Fruit fly (Drosophila melanogaster) whole organism, embryonic: ENCODE results near the gene MAGE.

Experiments
- Atf6 ChIP-seq: fragments of 200-800 bp; sonication (Bioruptor generic); IDR thresholded peaks from 2 replicates; pipeline ENCODE4 v1.3.6; 2022; ENCODE audit warnings: missing biosample characterization, missing genetic modification characterization
- CG11504 ChIP-seq: fragments of 200-800 bp; sonication (Bioruptor generic); optimal IDR thresholded peaks from 3 replicates; lab custom pipeline; 2019; ENCODE audit warnings: missing biosample characterization, mild to moderate bottlenecking, missing genetic modification characterization, moderate library complexity
- CG11695 ChIP-seq: fragments of 200-800 bp; sonication (Bioruptor generic); IDR thresholded peaks from 3 replicates; pipeline ENCODE4 v1.3.6; 2022; ENCODE audit warnings: missing biosample characterization, missing genetic modification characterization
- CG12391 ChIP-seq: fragments of 200-800 bp; sonication (Bioruptor generic); optimal IDR thresholded peaks from 3 replicates; lab custom pipeline; 2018; ENCODE audit warnings: missing biosample characterization, mild to moderate bottlenecking, missing genetic modification characterization, moderate library complexity
- CG14965 ChIP-seq: fragments of 200-800 bp; sonication (Bioruptor generic); optimal IDR thresholded peaks from 2 replicates; lab custom pipeline; 2016; ENCODE audit warnings: missing biosample characterization, missing genetic modification characterization, borderline replicate concordance
- CG1603 ChIP-seq: fragments of 200-800 bp; sonication (Bioruptor generic); optimal IDR thresholded peaks from 2 replicates; lab custom pipeline; 2019; ENCODE audit warnings: missing biosample characterization, mild to moderate bottlenecking, missing genetic modification characterization, moderate library complexity
- CG17361 ChIP-seq: fragments of 200-800 bp; sonication (Bioruptor generic); IDR thresholded peaks from 3 replicates; pipeline ENCODE4 v1.3.6; 2022; ENCODE audit warnings: missing biosample characterization, missing genetic modification characterization
- CG17612 ChIP-seq: fragments of 200-800 bp; sonication (Bioruptor generic); IDR thresholded peaks from 2 replicates; pipeline ENCODE4 v1.3.6; 2022; ENCODE audit warnings: missing biosample characterization, missing genetic modification characterization
- CG17802 ChIP-seq: fragments of 200-800 bp; sonication (Bioruptor generic); optimal IDR thresholded peaks from 2 replicates; lab custom pipeline; 2018; ENCODE audit warnings: missing biosample characterization, mild to moderate bottlenecking, missing genetic modification characterization, moderate library complexity
- CG18619 ChIP-seq: fragments of 200-800 bp; sonication (Bioruptor generic); optimal IDR thresholded peaks from 3 replicates; lab custom pipeline; 2017; ENCODE audit warnings: missing biosample characterization, mild to moderate bottlenecking, missing genetic modification characterization
- CG2889 ChIP-seq: fragments of 200-800 bp; sonication (Bioruptor generic); IDR thresholded peaks from 3 replicates; pipeline ENCODE4 v1.3.6; 2022; ENCODE audit warnings: missing biosample characterization, missing genetic modification characterization
- CG3407 ChIP-seq: fragments of 200-800 bp; sonication (Bioruptor generic); optimal IDR thresholded peaks from 2 replicates; lab custom pipeline; 2018; ENCODE audit warnings: missing biosample characterization, mild to moderate bottlenecking, missing genetic modification characterization
- CG34224 ChIP-seq: fragments of 200-800 bp; sonication (Bioruptor generic); IDR thresholded peaks from 3 replicates; pipeline ENCODE4 v1.3.6; 2022; ENCODE audit warnings: missing biosample characterization, missing genetic modification characterization; ENCODE audit not compliant: partially characterized antibody
- CG3995 ChIP-seq: fragments of 200-800 bp; sonication (Bioruptor generic); optimal IDR thresholded peaks from 3 replicates; lab custom pipeline; 2016; ENCODE audit warnings: missing biosample characterization, missing genetic modification characterization
- CG4328 ChIP-seq: fragments of 200-800 bp; sonication (Bioruptor generic); optimal IDR thresholded peaks from 3 replicates; lab custom pipeline; 2017; ENCODE audit warnings: missing biosample characterization, missing genetic modification reagents, missing genetic modification characterization
- CG4360 ChIP-seq: fragments of 200-800 bp; sonication (Bioruptor generic); IDR thresholded peaks from 2 replicates; pipeline ENCODE4 v1.3.6; 2022; ENCODE audit warnings: missing biosample characterization, missing genetic modification characterization
- CG5245 ChIP-seq: fragments of 200-800 bp; sonication (Bioruptor generic); optimal IDR thresholded peaks from 3 replicates; lab custom pipeline; 2016; ENCODE audit warnings: missing biosample characterization, missing genetic modification characterization
- CG6254 ChIP-seq: fragments of 200-800 bp; sonication (Bioruptor generic); optimal IDR thresholded peaks from 3 replicates; lab custom pipeline; 2017; ENCODE audit warnings: mild to moderate bottlenecking, missing biosample characterization, missing genetic modification reagents, missing genetic modification characterization
- CG6272 ChIP-seq: fragments of 200-800 bp; sonication (Bioruptor generic); IDR thresholded peaks from 2 replicates; pipeline ENCODE4 v1.3.6; 2022; ENCODE audit warnings: missing biosample characterization, missing genetic modification characterization
- CG6765 ChIP-seq: fragments of 200-800 bp; sonication (Bioruptor generic); optimal IDR thresholded peaks from 3 replicates; lab custom pipeline; 2017; ENCODE audit warnings: missing biosample characterization, mild to moderate bottlenecking, missing genetic modification characterization
- CG9609 ChIP-seq: fragments of 200-800 bp; sonication (Bioruptor generic); optimal IDR thresholded peaks from 3 replicates; lab custom pipeline; 2016; ENCODE audit warnings: missing biosample characterization, missing genetic modification characterization
- CG9932 ChIP-seq: fragments of 200-800 bp; sonication (Bioruptor generic); IDR thresholded peaks from 2 replicates; pipeline ENCODE4 v1.3.6; 2022; ENCODE audit warnings: missing biosample characterization, missing genetic modification characterization
- Drgx ChIP-seq: fragments of 200-800 bp; sonication (Bioruptor generic); IDR thresholded peaks from 2 replicates; pipeline ENCODE4 v1.3.6; 2022; ENCODE audit warnings: missing biosample characterization, missing genetic modification characterization
- Fer1 ChIP-seq: fragments of 200-800 bp; sonication (Bioruptor generic); optimal IDR thresholded peaks from 2 replicates; lab custom pipeline; 2017; ENCODE audit warnings: missing biosample characterization, mild to moderate bottlenecking, missing genetic modification characterization
- HmgZ ChIP-seq: fragments of 200-800 bp; sonication (Bioruptor generic); optimal IDR thresholded peaks from 2 replicates; lab custom pipeline; 2018; ENCODE audit warnings: missing biosample characterization, mild to moderate bottlenecking, missing genetic modification characterization
- Hsf ChIP-seq: fragments of 200-800 bp; sonication (Bioruptor generic); optimal IDR thresholded peaks from 3 replicates; lab custom pipeline; 2016; ENCODE audit warnings: missing biosample characterization, missing genetic modification characterization
- Lpt ChIP-seq: fragments of >200 bp; optimal IDR thresholded peaks from 2 replicates; lab custom pipeline; 2018; ENCODE audit warnings: missing biosample characterization, missing genetic modification characterization
- Optix ChIP-seq: fragments of 200-800 bp; sonication (Bioruptor generic); IDR thresholded peaks from 3 replicates; pipeline ENCODE4 v1.3.6; 2022; ENCODE audit warnings: missing biosample characterization, missing genetic modification characterization
- Ptx1 ChIP-seq: fragments of 200-800 bp; sonication (Bioruptor generic); IDR thresholded peaks from 2 replicates; pipeline ENCODE4 v1.3.6; 2022; ENCODE audit warnings: missing biosample characterization, missing genetic modification characterization
- Sox100B ChIP-seq: fragments of 200-800 bp; sonication (Bioruptor generic); optimal IDR thresholded peaks from 3 replicates; lab custom pipeline; 2018; ENCODE audit warnings: missing biosample characterization, mild to moderate bottlenecking, missing genetic modification characterization
- ac ChIP-seq: fragments of 200-800 bp; sonication (Bioruptor generic); optimal IDR thresholded peaks from 3 replicates; lab custom pipeline; 2017; ENCODE audit warnings: missing biosample characterization, mild to moderate bottlenecking, missing genetic modification characterization
- ash1 ChIP-seq: fragments of 200-800 bp; sonication (Bioruptor generic); optimal IDR thresholded peaks from 2 replicates; lab custom pipeline; 2018; ENCODE audit warnings: missing biosample characterization, mild to moderate bottlenecking, missing genetic modification characterization
- bcd ChIP-seq: fragments of 200-800 bp; sonication (Bioruptor generic); optimal IDR thresholded peaks from 2 replicates; lab custom pipeline; 2017; ENCODE audit warnings: missing biosample characterization, mild to moderate bottlenecking, missing genetic modification characterization
- bigmax ChIP-seq: fragments of 200-800 bp; sonication (Bioruptor generic); optimal IDR thresholded peaks from 2 replicates; lab custom pipeline; 2018; ENCODE audit warnings: missing biosample characterization, mild to moderate bottlenecking, missing genetic modification characterization
- crc ChIP-seq: fragments of 200-800 bp; sonication (Bioruptor generic); optimal IDR thresholded peaks from 2 replicates; lab custom pipeline; 2016; ENCODE audit warnings: missing biosample characterization, missing genetic modification characterization
- fd102C ChIP-seq: fragments of 200-800 bp; sonication (Bioruptor generic); optimal IDR thresholded peaks from 2 replicates; lab custom pipeline; 2018; ENCODE audit warnings: missing biosample characterization, mild to moderate bottlenecking, missing genetic modification characterization, moderate library complexity
- gfzf ChIP-seq: fragments of 200-800 bp; sonication (Bioruptor generic); optimal IDR thresholded peaks from 2 replicates; lab custom pipeline; 2016; ENCODE audit warnings: missing biosample characterization, mild to moderate bottlenecking, missing genetic modification characterization, moderate library complexity
- klu ChIP-seq: fragments of 200-800 bp; sonication (Bioruptor generic); IDR thresholded peaks from 2 replicates; pipeline ENCODE4 v1.3.6; 2022; ENCODE audit warnings: missing biosample characterization, missing genetic modification characterization
- kni ChIP-seq: fragments of 200-800 bp; sonication (Bioruptor generic); optimal IDR thresholded peaks from 3 replicates; lab custom pipeline; 2017; ENCODE audit warnings: mild to moderate bottlenecking, missing biosample characterization, missing genetic modification reagents, missing genetic modification characterization
- lab ChIP-seq: fragments of 200-800 bp; sonication (Bioruptor generic); optimal IDR thresholded peaks from 3 replicates; lab custom pipeline; 2017; ENCODE audit warnings: missing biosample characterization, missing genetic modification characterization, mild to moderate bottlenecking, moderate library complexity, missing genetic modification reagents
- lbe ChIP-seq: fragments of 200-800 bp; sonication (Bioruptor generic); optimal IDR thresholded peaks from 2 replicates; lab custom pipeline; 2016; ENCODE audit warnings: missing biosample characterization, mild to moderate bottlenecking, missing genetic modification characterization
- lmd ChIP-seq: fragments of 200-800 bp; sonication (Bioruptor generic); IDR thresholded peaks from 2 replicates; pipeline ENCODE4 v1.3.6; 2022; ENCODE audit warnings: missing biosample characterization, missing genetic modification characterization
- maf-S ChIP-seq: fragments of 200-800 bp; sonication (Bioruptor generic); optimal IDR thresholded peaks from 2 replicates; lab custom pipeline; 2016; ENCODE audit warnings: missing biosample characterization, missing genetic modification characterization
- pita ChIP-seq: fragments of 200-800 bp; sonication (Bioruptor generic); optimal IDR thresholded peaks from 2 replicates; lab custom pipeline; 2017; ENCODE audit warnings: missing biosample characterization, mild to moderate bottlenecking, missing genetic modification characterization
- pros ChIP-seq: fragments of 200-800 bp; sonication (Bioruptor generic); optimal IDR thresholded peaks from 3 replicates; lab custom pipeline; 2019; ENCODE audit warnings: missing biosample characterization, mild to moderate bottlenecking, missing genetic modification characterization, moderate library complexity
- sisA ChIP-seq: fragments of 200-800 bp; sonication (Bioruptor generic); IDR thresholded peaks from 2 replicates; pipeline ENCODE4 v1.3.6; 2022; ENCODE audit warnings: missing biosample characterization, missing genetic modification characterization
- slp2 ChIP-seq: fragments of 200-800 bp; sonication (Bioruptor generic); optimal IDR thresholded peaks from 2 replicates; lab custom pipeline; 2016; ENCODE audit warnings: missing biosample characterization, missing genetic modification characterization
- stc ChIP-seq: fragments of 200-800 bp; sonication (Bioruptor generic); IDR thresholded peaks from 2 replicates; pipeline ENCODE4 v1.3.6; 2022; ENCODE audit warnings: missing biosample characterization, missing genetic modification characterization
- tio ChIP-seq: fragments of 200-800 bp; sonication (Bioruptor generic); optimal IDR thresholded peaks from 2 replicates; lab custom pipeline; 2017; ENCODE audit warnings: missing biosample characterization, missing genetic modification characterization, inconsistent platforms
- tll ChIP-seq, 2 experiments: fragments of 200-800 bp in 1 of 2; fragments of >200 bp in 1 of 2; sonication (Bioruptor generic) in 1 of 2; optimal IDR thresholded peaks; 2 replicates each; lab custom pipeline; 2017 to 2019; ENCODE audit warnings: missing biosample characterization in 2 of 2, missing genetic modification characterization in 2 of 2, mild to moderate bottlenecking in 1 of 2, moderate library complexity in 1 of 2
- vnd ChIP-seq: fragments of 200-800 bp; sonication (Bioruptor generic); IDR thresholded peaks from 3 replicates; pipeline ENCODE4 v1.3.6; 2022; ENCODE audit warnings: missing biosample characterization, missing genetic modification characterization; ENCODE audit not compliant: partially characterized antibody
- z ChIP-seq: fragments of 200-800 bp; sonication (Bioruptor generic); IDR thresholded peaks from 3 replicates; pipeline ENCODE4 v1.3.6; 2022; ENCODE audit warnings: missing biosample characterization, missing genetic modification characterization

Gene MAGE

DNA sequence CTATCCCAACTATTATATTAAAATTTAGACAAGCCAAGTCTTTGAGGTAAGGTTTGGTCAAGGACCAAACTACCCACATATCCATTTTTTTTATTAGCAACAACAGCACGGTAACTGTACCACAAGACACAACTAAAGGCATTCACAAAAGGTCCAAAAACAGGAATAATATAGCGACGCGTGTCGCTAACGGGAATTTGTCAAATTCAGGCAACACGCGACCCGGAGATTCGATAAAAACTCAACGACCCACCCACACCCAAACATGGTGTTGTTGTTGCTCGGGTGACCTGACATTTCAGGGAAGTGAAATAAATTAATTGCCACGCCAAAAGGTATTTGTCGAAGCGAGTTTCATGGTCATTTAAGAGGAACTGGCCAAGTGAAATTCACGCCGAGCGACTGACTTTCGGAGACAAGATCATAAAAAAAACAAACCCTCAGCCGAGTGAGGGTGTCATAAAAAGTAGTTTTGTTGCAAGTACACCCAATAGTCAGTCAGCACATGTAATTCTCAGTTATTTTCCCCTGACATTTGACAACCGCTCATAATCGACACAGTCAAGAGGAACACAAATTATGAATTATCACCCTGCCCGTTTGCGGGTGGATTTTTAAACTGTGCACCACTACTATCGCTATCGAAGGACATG, 43.6 kb downstream of the MAGE start (continued):
- no peak for TF ChIP-seq stc
- TF ChIP-seq lbe (GFP tag; lab: Kevin White, UChicago), result no peak
- no peak for TF ChIP-seq CG1603
- no peak for TF ChIP-seq ash1 (GFP tag; lab: Kevin White, UChicago)
- TF ChIP-seq tll (GFP tag; optimal IDR thresholded peaks at IDR 0.05; lab: Kevin White, UChicago), result peak in 1 of 2 experiments; percentile 98
- peak; percentile 27 for TF ChIP-seq CG6254 (GFP tag; lab: Kevin White, UChicago)
- TF ChIP-seq slp2, result no peak
- no peak for TF ChIP-seq CG11695
- peak; percentile 44 for TF ChIP-seq pros (GFP tag; lab: Kevin White, UChicago)
- no peak for TF ChIP-seq CG6272 (GFP tag; lab: Robert Waterston, UW)
- no peak for TF ChIP-seq bcd (GFP tag; lab: Kevin White, UChicago)
- TF ChIP-seq CG9932 (GFP tag; lab: Robert Waterston, UW), result no peak
- no peak for TF ChIP-seq CG17802 (tag; lab: Kevin White, UChicago)
- TF ChIP-seq maf-S, result no peak
- TF ChIP-seq CG34224 (GFP tag; lab: Robert Waterston, UW), result no peak
- TF ChIP-seq Hsf, result no peak
- no peak for TF ChIP-seq crc (GFP tag; lab: Kevin White, UChicago)
- no peak for TF ChIP-seq vnd (GFP tag; lab: Robert Waterston, UW)
- no peak for TF ChIP-seq Drgx (GFP tag; lab: Robert Waterston, UW)
- TF ChIP-seq CG3407 (GFP tag; lab: Kevin White, UChicago), result no peak
- TF ChIP-seq lab (GFP tag; lab: Kevin White, UChicago), result no peak
- TF ChIP-seq bigmax (GFP tag; lab: Kevin White, UChicago), result no peak
- TF ChIP-seq CG6765, result no peak
- TF ChIP-seq Optix (GFP tag; lab: Robert Waterston, UW), result no peak
- no peak for TF ChIP-seq Atf6 (GFP tag; lab: Robert Waterston, UW)
- no peak for TF ChIP-seq tio (GFP tag; lab: Kevin White, UChicago)
- no peak for TF ChIP-seq CG14965
- TF ChIP-seq Ptx1, result no peak
- TF ChIP-seq CG9609 (GFP tag; lab: Kevin White, UChicago), result no peak
- TF ChIP-seq CG3995 (GFP tag; lab: Kevin White, UChicago), result no peak
- TF ChIP-seq Lpt (GFP tag; lab: Kevin White, UChicago), result no peak
- TF ChIP-seq CG5245 (GFP tag; lab: Kevin White, UChicago), result no peak
- no peak for TF ChIP-seq Fer1 (GFP tag; lab: Kevin White, UChicago)
- TF ChIP-seq CG2889 (GFP tag; lab: Robert Waterston, UW), result no peak
- TF ChIP-seq CG4360 (GFP tag; lab: Robert Waterston, UW), result peak; percentile 63
- no peak for TF ChIP-seq CG12391
- TF ChIP-seq lmd (GFP tag; lab: Robert Waterston, UW), result no peak

DNA sequence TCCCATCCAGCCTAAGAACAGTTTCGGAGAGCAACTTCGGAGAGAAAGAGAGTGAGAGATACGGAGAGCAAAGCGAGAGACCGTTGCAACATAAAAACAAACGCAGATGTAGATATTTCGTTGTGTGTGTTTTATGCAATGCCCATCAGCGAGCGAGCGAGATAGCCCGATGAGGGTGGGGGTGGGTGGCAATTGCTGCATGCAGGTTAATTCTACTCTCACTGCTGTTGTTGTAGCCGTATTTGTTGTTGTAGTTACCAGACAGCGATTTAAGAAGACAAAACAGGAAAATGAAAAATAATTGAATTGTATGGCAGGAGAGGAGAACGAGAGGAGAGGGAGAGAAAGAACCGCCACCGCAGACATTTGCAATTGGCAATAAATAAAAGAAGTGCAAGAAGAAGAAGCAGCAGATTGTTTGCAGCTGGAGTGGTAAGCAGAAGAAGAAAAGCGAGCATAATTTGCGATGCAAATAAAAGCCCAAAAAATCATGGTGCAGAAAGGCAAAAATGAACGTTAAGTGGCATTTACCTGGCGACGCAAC, 45.1 kb downstream of the MAGE start:
- TF ChIP-seq ac (GFP tag; lab: Kevin White, UChicago) (peak; percentile 19), CG11504 (tag; lab: Kevin White, UChicago) (peak; percentile 25), klu (no peak), pita (GFP tag; lab: Kevin White, UChicago) (no peak), fd102C (GFP tag; lab: Kevin White, UChicago) (no peak), gfzf (GFP tag; lab: Kevin White, UChicago) (no peak), CG4328 (GFP tag; lab: Kevin White, UChicago) (no peak), z (GFP tag; lab: Robert Waterston, UW) (peak; percentile 61; the same call in 1 of the 3 replicates), Sox100B (GFP tag; lab: Kevin White, UChicago) (no peak), kni (peak; percentile 71), sisA (GFP tag; lab: Robert Waterston, UW) (no peak), CG17612 (GFP tag; lab: Robert Waterston, UW) (no peak), HmgZ (tag; lab: Kevin White, UChicago) (no peak), CG18619 (GFP tag; lab: Kevin White, UChicago) (no peak), CG17361 (no peak)
